Worm (Caenorhabditis elegans): Measurements from ENCODE around the gene nadk-2.

ce11 chrII:12059872-12060271, 10.5 kb downstream of the nadk-2 start:
- TF ChIP-seq ztf-4 (tag; optimal IDR thresholded peaks at IDR 0.05): no peak
- TF ChIP-seq nhr-11 (tag; optimal IDR thresholded peaks at IDR 0.05): no peak
- TF ChIP-seq lsy-2 (tag; optimal IDR thresholded peaks at IDR 0.05): no peak
- no peak for TF ChIP-seq ztf-1 (GFP tag; conservative IDR thresholded peaks at IDR 0.05)
- no peak for TF ChIP-seq ztf-11 (tag; optimal IDR thresholded peaks at IDR 0.05)
- no peak for TF ChIP-seq lin-13 (GFP tag; optimal IDR thresholded peaks at IDR 0.05)
- no peak for TF ChIP-seq blmp-1 (tag; optimal IDR thresholded peaks at IDR 0.05; ENCODE audit: insufficient read depth)
- no peak for TF ChIP-seq mdl-1 (tag; optimal IDR thresholded peaks at IDR 0.05)
- TF ChIP-seq ZK546.5 (tag; optimal IDR thresholded peaks at IDR 0.05): no peak
- no peak for TF ChIP-seq nhr-77 (tag; optimal IDR thresholded peaks at IDR 0.05)
- no peak for TF ChIP-seq ceh-16 (tag; optimal IDR thresholded peaks at IDR 0.05)
